Worm (Caenorhabditis elegans): ENCODE measurements around the gene cbs-2.

- TF ChIP-seq skn-1 (tag; optimal IDR thresholded peaks at IDR 0.05) (no peak), mdl-1 (tag; optimal IDR thresholded peaks at IDR 0.05) (no peak), nhr-12 (tag; optimal IDR thresholded peaks at IDR 0.05) (no peak), nhr-237 (tag; optimal IDR thresholded peaks at IDR 0.05) (no peak), nhr-76 (tag; optimal IDR thresholded peaks at IDR 0.05) (no peak), lsy-2 (tag; optimal IDR thresholded peaks at IDR 0.05) (no peak), nhr-11 (tag; optimal IDR thresholded peaks at IDR 0.05) (no peak), tlp-1 (tag; optimal IDR thresholded peaks at IDR 0.05) (no peak)
These were observed 13.0 kb upstream of the cbs-2 start for ce11 chrII:2236352-2236751.

Data from whole organism, L1 larva.